Fruit fly (Drosophila melanogaster): ENCODE results near the gene Fum1.
A peak's percentile ranks its signal among the peaks of the same experiment; 100 is the strongest.

Gene Fum1

DNA sequence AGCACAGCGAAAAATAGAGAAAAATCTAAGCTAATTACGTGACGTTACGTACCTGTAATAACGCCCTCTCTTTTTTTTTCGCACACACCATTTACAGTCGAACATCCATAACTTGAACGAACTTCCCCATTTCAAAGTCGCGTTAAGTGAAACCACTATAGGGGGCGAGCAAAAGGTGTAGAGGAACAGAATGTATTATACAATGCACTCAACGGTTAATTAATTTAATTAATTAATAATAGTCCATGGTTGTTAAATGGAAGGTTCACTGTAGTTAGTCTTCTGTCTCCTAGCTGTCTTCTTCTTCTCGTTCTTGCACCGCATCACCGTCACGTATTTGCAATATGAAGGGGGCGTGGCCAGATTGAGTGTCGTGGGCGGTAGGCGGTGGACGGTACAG is 36.6 kb upstream of the Fum1 start (continued):
- TF ChIP-seq topi (GFP tag; optimal IDR thresholded peaks at IDR 0.05): peak; percentile 6
- peak; percentile 72 for TF ChIP-seq Hr4 (GFP tag; optimal IDR thresholded peaks at IDR 0.05)
- TF ChIP-seq CG8632 (GFP tag; optimal IDR thresholded peaks at IDR 0.05): no peak
- no peak for TF ChIP-seq CG10669 (GFP tag; optimal IDR thresholded peaks at IDR 0.05)
- no peak for TF ChIP-seq fd85E (GFP tag; optimal IDR thresholded peaks at IDR 0.05)
- no peak for TF ChIP-seq CG34406 (GFP tag; optimal IDR thresholded peaks at IDR 0.05)
- no peak for TF ChIP-seq acj6 (GFP tag; optimal IDR thresholded peaks at IDR 0.05)
- no peak for TF ChIP-seq Lpt (GFP tag; optimal IDR thresholded peaks at IDR 0.05)
- TF ChIP-seq Eip75B (GFP tag; optimal IDR thresholded peaks at IDR 0.05): peak; percentile 50
- TF ChIP-seq lz (GFP tag; optimal IDR thresholded peaks at IDR 0.05): peak; percentile 44
- no peak for TF ChIP-seq CG6808 (GFP tag; optimal IDR thresholded peaks at IDR 0.05)
- no peak for TF ChIP-seq CG8319 (GFP tag; optimal IDR thresholded peaks at IDR 0.05)
- TF ChIP-seq Ets21C (GFP tag; optimal IDR thresholded peaks at IDR 0.05): no peak
- TF ChIP-seq Sox14 (GFP tag; optimal IDR thresholded peaks at IDR 0.05): no peak

DNA sequence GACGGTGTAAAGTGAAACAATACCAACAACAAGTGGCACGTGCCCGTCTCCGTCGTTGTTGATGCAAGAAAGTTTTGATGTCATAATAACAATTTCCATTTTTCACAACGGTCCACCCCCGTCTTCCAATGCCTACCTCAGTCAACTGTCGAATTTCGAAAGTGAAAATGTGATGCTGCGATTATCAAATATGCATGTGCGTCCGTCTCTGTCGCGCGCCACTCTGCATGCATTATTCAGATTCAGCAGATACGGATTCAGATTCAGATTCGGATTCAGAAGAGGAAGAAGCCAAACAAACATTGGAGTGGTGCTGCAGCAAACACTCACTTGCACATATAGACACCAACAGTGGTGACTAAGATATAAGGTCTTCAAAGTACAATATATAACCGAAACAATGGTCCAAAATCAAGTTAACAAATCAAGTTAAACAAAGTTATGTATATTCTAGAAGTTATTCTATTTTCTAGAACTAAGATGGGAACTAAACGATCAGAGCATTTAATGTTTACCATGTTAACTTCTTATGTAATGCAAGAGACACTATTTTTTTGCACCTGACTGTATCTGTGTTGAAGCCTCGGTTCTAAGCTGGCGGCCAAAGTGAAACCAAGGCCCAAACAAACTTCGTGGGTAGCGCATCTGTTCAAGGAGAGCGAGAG is 35.5 kb upstream of the Fum1 start:
- TF ChIP-seq lz (GFP tag; optimal IDR thresholded peaks at IDR 0.05) (peak; percentile 61), fd59A (GFP tag; optimal IDR thresholded peaks at IDR 0.05) (peak; percentile 8), CG7368 (GFP tag; optimal IDR thresholded peaks at IDR 0.05) (peak; percentile 48), CG4318 (GFP tag; optimal IDR thresholded peaks at IDR 0.05) (no peak), vri (GFP tag; optimal IDR thresholded peaks at IDR 0.05) (peak; percentile 29), CG3032 (tag; optimal IDR thresholded peaks at IDR 0.05) (peak; percentile 35), CG11294 (GFP tag; IDR thresholded peaks at IDR 0.05) (peak; percentile 42; the same call in 1 of the 2 replicates), CG6792 (GFP tag; optimal IDR thresholded peaks at IDR 0.05) (peak; percentile 55), CG10631 (GFP tag; optimal IDR thresholded peaks at IDR 0.05) (peak; percentile 61), CG6854 (GFP tag; optimal IDR thresholded peaks at IDR 0.05) (no peak), fd85E (GFP tag; optimal IDR thresholded peaks at IDR 0.05) (no peak), spab (GFP tag; optimal IDR thresholded peaks at IDR 0.05) (no peak), Sox14 (GFP tag; optimal IDR thresholded peaks at IDR 0.05) (peak; percentile 50), CG8319 (GFP tag; optimal IDR thresholded peaks at IDR 0.05) (no peak), CG3919 (GFP tag; optimal IDR thresholded peaks at IDR 0.05) (peak; percentile 51), Gug (GFP tag; IDR thresholded peaks at IDR 0.05) (0 out of 2 replicates have a peak, but pooled peaks have one; percentile 39), CG6808 (GFP tag; optimal IDR thresholded peaks at IDR 0.05) (peak; percentile 35), Sox15 (GFP tag; optimal IDR thresholded peaks at IDR 0.05) (no peak), CG34406 (GFP tag; optimal IDR thresholded peaks at IDR 0.05) (peak; percentile 37), topi (GFP tag; optimal IDR thresholded peaks at IDR 0.05) (peak; percentile 53), cyc (GFP tag; optimal IDR thresholded peaks at IDR 0.05) (peak; percentile 44), salr (GFP tag; optimal IDR thresholded peaks at IDR 0.05) (no peak), dsx (GFP tag; optimal IDR thresholded peaks at IDR 0.05; ENCODE audit: poor library complexity, severe bottlenecking) (peak; percentile 36), CG8119 (GFP tag; IDR thresholded peaks at IDR 0.05) (peak; percentile 77), CG32006 (GFP tag; optimal IDR thresholded peaks at IDR 0.05) (peak; percentile 59), CG6276 (GFP tag; optimal IDR thresholded peaks at IDR 0.05) (peak; percentile 34), Eip93F (GFP tag; optimal IDR thresholded peaks at IDR 0.05) (no peak), Lpt (GFP tag; optimal IDR thresholded peaks at IDR 0.05) (no peak), Eip75B (GFP tag; optimal IDR thresholded peaks at IDR 0.05) (peak; percentile 64), svp (GFP tag) (peak; percentile 84), dac (GFP tag; optimal IDR thresholded peaks at IDR 0.05) (no peak), eg (GFP tag; IDR thresholded peaks at IDR 0.05) (peak; percentile 66; the same call in 1 of the 3 replicates), Hr4 (GFP tag; optimal IDR thresholded peaks at IDR 0.05) (peak; percentile 61), Smox (GFP tag; optimal IDR thresholded peaks at IDR 0.05) (peak; percentile 54), CG11762 (GFP tag; optimal IDR thresholded peaks at IDR 0.05; ENCODE audit: insufficient read depth) (peak; percentile 15), CG1621 (tag; optimal IDR thresholded peaks at IDR 0.05) (peak; percentile 15), Blimp-1 (GFP tag; optimal IDR thresholded peaks at IDR 0.05) (peak; percentile 11), pdm3 (GFP tag; optimal IDR thresholded peaks at IDR 0.05) (peak; percentile 60), acj6 (GFP tag; optimal IDR thresholded peaks at IDR 0.05) (peak; percentile 31), Ets96B (tag; optimal IDR thresholded peaks at IDR 0.05) (peak; percentile 57), Eip78C (GFP tag) (peak; percentile 85), CG8632 (GFP tag; optimal IDR thresholded peaks at IDR 0.05) (peak; percentile 26), Hr39 (GFP tag; optimal IDR thresholded peaks at IDR 0.05) (peak; percentile 59), CG9139 (GFP tag; optimal IDR thresholded peaks at IDR 0.05) (no peak), CG11902 (GFP tag; optimal IDR thresholded peaks at IDR 0.05) (no peak)
